Worm (Caenorhabditis elegans) whole organism, L4 larva: Measurements from ENCODE around the gene lmtr-3.

ENCODE experiments used
- D1046.2 ChIP-seq: fragments of 200-800 bp; sonication (Bioruptor generic); IDR thresholded peaks from 2 replicates; pipeline ENCODE4 v1.3.6; 2022; ENCODE audit warnings: missing genetic modification characterization, missing compliant biosample characterization
- R02D3.7 ChIP-seq: fragments of 150-350 bp; sonication (generic microtip); optimal IDR thresholded peaks from 3 replicates; lab custom pipeline; 2014; ENCODE audit warnings: missing biosample characterization, missing genetic modification characterization
- T26A8.4 ChIP-seq: fragments of 200-800 bp; sonication (Bioruptor generic); IDR thresholded peaks from 2 replicates; pipeline ENCODE4 v1.3.6; 2022; ENCODE audit warnings: missing genetic modification characterization, missing compliant biosample characterization
- Y48G9A.11 ChIP-seq: fragments of 200-800 bp; sonication (Bioruptor generic); IDR thresholded peaks from 2 replicates; pipeline ENCODE4 v1.3.6; 2022; ENCODE audit warnings: missing genetic modification reagents, missing genetic modification characterization, missing compliant biosample characterization
- Y75B8A.6 ChIP-seq: fragments of 200-800 bp; sonication (Bioruptor generic); IDR thresholded peaks from 2 replicates; pipeline ENCODE4 v1.3.6; 2022; ENCODE audit warnings: missing genetic modification reagents, missing genetic modification characterization, missing compliant biosample characterization
- ZK337.2 ChIP-seq: fragments of 200-800 bp; sonication (Bioruptor generic); IDR thresholded peaks from 2 replicates; pipeline ENCODE4 v1.3.6; 2022; ENCODE audit warnings: missing genetic modification reagents, missing genetic modification characterization, missing compliant biosample characterization
- ZK546.5 ChIP-seq, 2 experiments: sonication (generic microtip); optimal IDR thresholded peaks; 2 replicates each; lab custom pipeline; 2017; ENCODE audit warnings: missing biosample characterization in 2 of 2, missing genetic modification characterization in 2 of 2
- aha-1 ChIP-seq: fragments of 150-350 bp; peaks from one replicate; lab custom pipeline; 2014; ENCODE audit warnings: missing biosample characterization, missing genetic modification characterization
- aly-2 ChIP-seq: sonication (generic microtip); optimal IDR thresholded peaks from 2 replicates; lab custom pipeline; 2018; ENCODE audit warnings: missing biosample characterization, missing genetic modification characterization
- attf-4 ChIP-seq: sonication (generic microtip); optimal IDR thresholded peaks from 3 replicates; lab custom pipeline; 2017; ENCODE audit warnings: missing biosample characterization, missing genetic modification characterization
- ceh-32 ChIP-seq: sonication (generic microtip); optimal IDR thresholded peaks from 2 replicates; lab custom pipeline; 2016; ENCODE audit warnings: mild to moderate bottlenecking, missing genetic modification characterization, missing compliant biosample characterization; ENCODE audit not compliant: poor library complexity
- ceh-44 ChIP-seq: fragments of 200-800 bp; sonication (Bioruptor generic); IDR thresholded peaks from 2 replicates; pipeline ENCODE4 v1.3.6; 2022; ENCODE audit warnings: missing genetic modification reagents, missing genetic modification characterization, missing compliant biosample characterization
- ceh-62 ChIP-seq: sonication (generic microtip); optimal IDR thresholded peaks from 2 replicates; lab custom pipeline; 2017; ENCODE audit warnings: missing biosample characterization, missing genetic modification characterization
- cey-2 ChIP-seq: sonication (generic microtip); optimal IDR thresholded peaks from 3 replicates; lab custom pipeline; 2017; ENCODE audit warnings: missing genetic modification characterization, mild to moderate bottlenecking, missing compliant biosample characterization, antibody characterized with exemption, borderline replicate concordance; ENCODE audit not compliant: insufficient read depth
- daf-12 ChIP-seq: fragments of 150-350 bp; optimal IDR thresholded peaks from 2 replicates; lab custom pipeline; 2014; ENCODE audit warnings: missing biosample characterization, missing genetic modification reagents, missing genetic modification characterization
- daf-16 ChIP-seq, 3 experiments: sonication (generic microtip); optimal IDR thresholded peaks; 2 replicates each; lab custom pipeline; 2016 to 2017; ENCODE audit warnings: missing genetic modification characterization in 3 of 3, missing genetic modification reagents in 3 of 3, mild to moderate bottlenecking in 2 of 3, missing compliant biosample characterization in 2 of 3, missing biosample characterization in 1 of 3, moderate library complexity in 1 of 3
- daf-19 ChIP-seq: fragments of 200-800 bp; sonication (Bioruptor generic); conservative IDR thresholded peaks from 2 replicates; pipeline ENCODE4 v1.3.6; 2022; ENCODE audit warnings: missing genetic modification characterization, missing compliant biosample characterization
- daf-8 ChIP-seq: fragments of 200-800 bp; sonication (Bioruptor generic); IDR thresholded peaks from 2 replicates; pipeline ENCODE4 v1.3.6; 2022; ENCODE audit warnings: missing genetic modification characterization, missing compliant biosample characterization
- dmd-6 ChIP-seq: fragments of 200-800 bp; sonication (Bioruptor generic); IDR thresholded peaks from 2 replicates; pipeline ENCODE4 v1.3.6; 2022; ENCODE audit warnings: missing genetic modification reagents, missing genetic modification characterization, missing compliant biosample characterization
- dmd-8 ChIP-seq: fragments of 200-800 bp; sonication (Bioruptor generic); IDR thresholded peaks from 2 replicates; pipeline ENCODE4 v1.3.6; 2022; ENCODE audit warnings: missing genetic modification characterization, missing compliant biosample characterization
- dmd-9 ChIP-seq: fragments of 200-800 bp; sonication (Bioruptor generic); IDR thresholded peaks from 2 replicates; pipeline ENCODE4 v1.3.6; 2022; ENCODE audit warnings: missing genetic modification reagents, missing genetic modification characterization, missing compliant biosample characterization
- dpl-1 ChIP-seq: fragments of 150-350 bp; optimal IDR thresholded peaks from 2 replicates; lab custom pipeline; 2014; ENCODE audit warnings: missing biosample characterization, missing genetic modification reagents, missing genetic modification characterization
- duxl-1 ChIP-seq: sonication (generic microtip); optimal IDR thresholded peaks from 2 replicates; lab custom pipeline; 2016; ENCODE audit warnings: mild to moderate bottlenecking, missing genetic modification characterization, moderate library complexity, missing compliant biosample characterization; ENCODE audit not compliant: poor library complexity
- egl-43 ChIP-seq: fragments of 200-800 bp; sonication (Bioruptor generic); IDR thresholded peaks from 2 replicates; pipeline ENCODE4 v1.3.6; 2022; ENCODE audit warnings: missing genetic modification reagents, missing genetic modification characterization, missing compliant biosample characterization
- gei-8 ChIP-seq: fragments of 200-800 bp; sonication (Bioruptor generic); optimal IDR thresholded peaks from 2 replicates; lab custom pipeline; 2018; ENCODE audit warnings: mild to moderate bottlenecking, missing genetic modification characterization, missing compliant biosample characterization
- hif-1 ChIP-seq, 2 experiments: sonication (generic microtip); optimal IDR thresholded peaks; 2 replicates each; lab custom pipeline; 2016 to 2017; ENCODE audit warnings: missing compliant biosample characterization in 2 of 2, missing genetic modification characterization in 2 of 2, missing genetic modification reagents in 2 of 2, missing genotype in 2 of 2, mild to moderate bottlenecking in 1 of 2
- hlh-11 ChIP-seq: fragments of 200-800 bp; sonication (Bioruptor generic); optimal IDR thresholded peaks from 2 replicates; lab custom pipeline; 2018; ENCODE audit warnings: mild to moderate bottlenecking, missing genetic modification characterization, missing compliant biosample characterization
- hmg-1.1 ChIP-seq: fragments of 200-800 bp; sonication (Bioruptor generic); IDR thresholded peaks from 2 replicates; pipeline ENCODE4 v1.3.6; 2022; ENCODE audit warnings: missing genetic modification reagents, missing genetic modification characterization, missing compliant biosample characterization
- lin-1 ChIP-seq: fragments of 200-800 bp; sonication (Bioruptor generic); IDR thresholded peaks from 2 replicates; pipeline ENCODE4 v1.3.6; 2022; ENCODE audit warnings: missing genetic modification reagents, missing genetic modification characterization, missing compliant biosample characterization
- lin-15B ChIP-seq: fragments of 150-350 bp; sonication (generic microtip); optimal IDR thresholded peaks from 3 replicates; lab custom pipeline; 2014; ENCODE audit warnings: missing biosample characterization, missing genetic modification characterization
- lin-29 ChIP-seq: fragments of 200-800 bp; sonication (Bioruptor generic); IDR thresholded peaks from 2 replicates; pipeline ENCODE4 v1.3.6; 2022; ENCODE audit warnings: missing genetic modification reagents, missing genetic modification characterization, missing compliant biosample characterization
- lir-3 ChIP-seq: sonication (generic microtip); optimal IDR thresholded peaks from 2 replicates; lab custom pipeline; 2016; ENCODE audit warnings: mild to moderate bottlenecking, missing genetic modification characterization, missing compliant biosample characterization
- lsy-2 ChIP-seq, 2 experiments: fragments of 150-350 bp in 1 of 2; sonication (generic microtip) in 1 of 2; optimal IDR thresholded peaks; 2 replicates each; lab custom pipeline; 2014 to 2017; ENCODE audit warnings: missing biosample characterization in 2 of 2, missing genetic modification characterization in 2 of 2
- madf-5 ChIP-seq, 2 experiments: fragments of 200-800 bp; sonication (Bioruptor generic); IDR thresholded peaks; 2 replicates each; pipeline ENCODE4 v1.3.6; 2022; ENCODE audit warnings: missing compliant biosample characterization in 2 of 2, missing genetic modification characterization in 2 of 2
- madf-9 ChIP-seq: fragments of 200-800 bp; sonication (Bioruptor generic); conservative IDR thresholded peaks from 2 replicates; pipeline ENCODE4 v1.3.6; 2022; ENCODE audit warnings: missing genetic modification reagents, missing genetic modification characterization, missing compliant biosample characterization
- mes-2 ChIP-seq: sonication (generic microtip); optimal IDR thresholded peaks from 2 replicates; lab custom pipeline; 2016; ENCODE audit warnings: missing genotype, mild to moderate bottlenecking, missing genetic modification characterization, missing compliant biosample characterization; ENCODE audit not compliant: poor library complexity, severe bottlenecking
- mxl-3 ChIP-seq: fragments of 200-800 bp; sonication (Bioruptor generic); optimal IDR thresholded peaks from 2 replicates; lab custom pipeline; 2018; ENCODE audit warnings: mild to moderate bottlenecking, missing genetic modification characterization, missing compliant biosample characterization
- nhr-102 ChIP-seq: sonication (generic microtip); optimal IDR thresholded peaks from 2 replicates; lab custom pipeline; 2016; ENCODE audit warnings: mild to moderate bottlenecking, missing genetic modification characterization, moderate library complexity, missing compliant biosample characterization
- nhr-41 ChIP-seq: fragments of 200-800 bp; sonication (Bioruptor generic); IDR thresholded peaks from 2 replicates; pipeline ENCODE4 v1.3.6; 2022; ENCODE audit warnings: missing genetic modification reagents, missing genetic modification characterization, missing compliant biosample characterization
- nhr-42 ChIP-seq: fragments of 200-800 bp; sonication (Bioruptor generic); IDR thresholded peaks from 2 replicates; pipeline ENCODE4 v1.3.6; 2022; ENCODE audit warnings: missing genetic modification characterization, missing compliant biosample characterization
- nhr-76 ChIP-seq: fragments of 150-350 bp; optimal IDR thresholded peaks from 2 replicates; lab custom pipeline; 2014; ENCODE audit warnings: missing biosample characterization, missing genetic modification characterization
- nhr-77 ChIP-seq: fragments of 150-350 bp; optimal IDR thresholded peaks from 2 replicates; lab custom pipeline; 2014; ENCODE audit warnings: missing biosample characterization, missing genetic modification characterization
- pqm-1 ChIP-seq: sonication (generic microtip); optimal IDR thresholded peaks from 2 replicates; lab custom pipeline; 2017; ENCODE audit warnings: missing biosample characterization, missing genetic modification characterization
- saeg-2 ChIP-seq: fragments of 200-800 bp; sonication (Bioruptor generic); IDR thresholded peaks from 2 replicates; pipeline ENCODE4 v1.3.6; 2022; ENCODE audit warnings: missing genetic modification reagents, missing genetic modification characterization, missing compliant biosample characterization
- snpc-1.2 ChIP-seq: fragments of 200-800 bp; sonication (Bioruptor generic); IDR thresholded peaks from 2 replicates; pipeline ENCODE4 v1.3.6; 2022; ENCODE audit warnings: missing genetic modification reagents, missing genetic modification characterization, missing compliant biosample characterization
- snpc-4 ChIP-seq: fragments of 150-350 bp; optimal IDR thresholded peaks from 2 replicates; lab custom pipeline; 2014; ENCODE audit warnings: missing biosample characterization, missing genetic modification characterization
- tag-97 ChIP-seq: fragments of 200-800 bp; sonication (Bioruptor generic); IDR thresholded peaks from 2 replicates; pipeline ENCODE4 v1.3.6; 2022; ENCODE audit warnings: missing genetic modification characterization, missing compliant biosample characterization
- tra-1 ChIP-seq: fragments of 200-800 bp; sonication (Bioruptor generic); IDR thresholded peaks from 2 replicates; pipeline ENCODE4 v1.3.6; 2022; ENCODE audit warnings: missing genetic modification reagents, missing genetic modification characterization, missing compliant biosample characterization
- unc-130 ChIP-seq: sonication (generic microtip); optimal IDR thresholded peaks from 2 replicates; lab custom pipeline; 2016; ENCODE audit warnings: missing genetic modification reagents, missing genetic modification characterization, missing compliant biosample characterization
- zag-1 ChIP-seq: fragments of 150-350 bp; optimal IDR thresholded peaks from 2 replicates; lab custom pipeline; 2014; ENCODE audit warnings: missing biosample characterization, missing genetic modification characterization

lmtr-3 gene

ce11 chrV:11076403-11076802 is 47.6 kb upstream of the lmtr-3 start (continued):
- peak in 1 of 2 experiments; percentile 83; a peak in 2 of 4 replicates for TF ChIP-seq madf-5 (GFP tag; IDR thresholded peaks at IDR 0.05; lab: Robert Waterston, UW)
- peak; percentile 77; the same call in 1 of the 2 replicates for TF ChIP-seq egl-43 (GFP tag; lab: Robert Waterston, UW)
- TF ChIP-seq nhr-76 (tag; lab: Kevin White, UChicago) = no peak
- no peak for TF ChIP-seq ceh-44
- TF ChIP-seq cey-2 (tag; lab: Kevin White, UChicago) = no peak
- peak; percentile 67; the same call in 1 of the 2 replicates for TF ChIP-seq saeg-2 (GFP tag; lab: Robert Waterston, UW)
- no peak for TF ChIP-seq D1046.2 (GFP tag; lab: Robert Waterston, UW)
- TF ChIP-seq ceh-32 (tag; lab: Kevin White, UChicago) = no peak
- peak; percentile 15 for TF ChIP-seq hlh-11 (tag; lab: Kevin White, UChicago)
- TF ChIP-seq tra-1 (GFP tag; lab: Robert Waterston, UW) = peak; percentile 46; the same call in 1 of the 2 replicates
- no peak for TF ChIP-seq zag-1 (tag; lab: Kevin White, UChicago)
- 0 out of 2 replicates have a peak, but pooled peaks have one; percentile 24 for TF ChIP-seq lin-1 (GFP tag; lab: Robert Waterston, UW)
- TF ChIP-seq snpc-1.2 (GFP tag; lab: Robert Waterston, UW) = peak; percentile 61; the same call in 1 of the 2 replicates
- TF ChIP-seq ZK337.2 = no peak
- TF ChIP-seq madf-9 (GFP tag; lab: Robert Waterston, UW) = no peak; the same call in 1 of the 2 replicates
- TF ChIP-seq mes-2 (tag; lab: Kevin White, UChicago) = no peak
- no peak for TF ChIP-seq daf-12 (tag; lab: Kevin White, UChicago)
- no peak for TF ChIP-seq daf-16 (GFP tag; optimal IDR thresholded peaks at IDR 0.05; lab: Kevin White, UChicago)
- TF ChIP-seq daf-16 (tag; optimal IDR thresholded peaks at IDR 0.05; lab: Kevin White, UChicago) = no peak
- TF ChIP-seq lir-3 (tag; lab: Kevin White, UChicago) = no peak
- 0 out of 2 replicates have a peak, but pooled peaks have one; percentile 12 for TF ChIP-seq Y75B8A.6 (GFP tag; lab: Robert Waterston, UW)
- TF ChIP-seq daf-19 (GFP tag; lab: Robert Waterston, UW) = no peak
- no peak for TF ChIP-seq dpl-1 (GFP tag; lab: Kevin White, UChicago)
- TF ChIP-seq dmd-6 = peak; percentile 22; the same call in 1 of the 2 replicates
- no peak for TF ChIP-seq R02D3.7 (tag; lab: Kevin White, UChicago)
- TF ChIP-seq unc-130 = peak; percentile 39
- no peak for TF ChIP-seq lsy-2 (tag; optimal IDR thresholded peaks at IDR 0.05; lab: Kevin White, UChicago)
- no peak for TF ChIP-seq gei-8
- TF ChIP-seq Y48G9A.11 (GFP tag; lab: Robert Waterston, UW) = peak; percentile 80; the same call in 1 of the 2 replicates
- TF ChIP-seq hif-1 (tag; optimal IDR thresholded peaks at IDR 0.05; lab: Kevin White, UChicago) = no peak
- TF ChIP-seq aha-1 (tag; lab: Kevin White, UChicago) = peak; percentile 55
- TF ChIP-seq hmg-1.1 (GFP tag; lab: Robert Waterston, UW) = 0 out of 2 replicates have a peak, but pooled peaks have one; percentile 26
- no peak for TF ChIP-seq ZK546.5 (tag; optimal IDR thresholded peaks at IDR 0.05; lab: Kevin White, UChicago)
- TF ChIP-seq dmd-9 (GFP tag; lab: Robert Waterston, UW) = no peak
- TF ChIP-seq attf-4 = no peak
- TF ChIP-seq T26A8.4 (GFP tag; lab: Robert Waterston, UW) = no peak; the same call in 1 of the 2 replicates
- peak; percentile 81; the same call in 1 of the 2 replicates for TF ChIP-seq dmd-8 (GFP tag; lab: Robert Waterston, UW)
- no peak for TF ChIP-seq nhr-102 (tag; lab: Kevin White, UChicago)
- TF ChIP-seq nhr-41 (GFP tag; lab: Robert Waterston, UW) = no peak; the same call in 1 of the 2 replicates
- peak; percentile 1 for TF ChIP-seq pqm-1 (tag; lab: Kevin White, UChicago)
- TF ChIP-seq lin-15B (tag; lab: Kevin White, UChicago) = no peak
- no peak for TF ChIP-seq nhr-77
- TF ChIP-seq mxl-3 (GFP tag; lab: Kevin White, UChicago) = no peak
- no peak for TF ChIP-seq snpc-4 (tag; lab: Kevin White, UChicago)
- TF ChIP-seq ceh-62 (tag; lab: Kevin White, UChicago) = no peak
- 0 out of 2 replicates have a peak, but pooled peaks have one; percentile 9 for TF ChIP-seq lin-29
- TF ChIP-seq nhr-42 (GFP tag; lab: Robert Waterston, UW) = no peak
- TF ChIP-seq daf-8 (GFP tag; lab: Robert Waterston, UW) = no peak
- TF ChIP-seq tag-97 (GFP tag; lab: Robert Waterston, UW) = no peak
- TF ChIP-seq aly-2 (tag; lab: Kevin White, UChicago) = peak; percentile 25
- no peak for TF ChIP-seq duxl-1 (tag; lab: Kevin White, UChicago)
